Worm (Caenorhabditis elegans): ENCODE data around the gene lin-46.

The lin-46 gene

DNA sequence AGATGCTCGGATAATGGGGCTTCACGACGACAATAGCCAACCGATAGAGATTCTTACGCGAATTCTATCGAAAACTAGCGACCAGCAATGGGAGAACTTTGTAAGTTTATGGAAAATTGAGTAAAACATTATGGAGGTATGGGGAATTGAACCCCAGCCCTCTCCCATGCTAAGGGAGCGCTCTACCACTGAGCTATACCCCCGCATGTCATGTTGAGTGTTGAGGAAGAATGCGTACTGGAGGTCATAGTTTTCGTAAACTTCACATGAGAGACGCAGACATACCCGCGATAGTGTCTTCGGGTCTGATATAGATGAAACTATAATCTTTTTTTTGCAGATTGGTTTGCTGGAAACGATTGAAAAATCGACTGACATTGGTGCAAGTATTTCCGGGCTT lies 34.7 kb downstream of the lin-46 start (continued):
- TF ChIP-seq nhr-90 (tag; optimal IDR thresholded peaks at IDR 0.05), result peak; percentile 76
- peak; percentile 37 for TF ChIP-seq ceh-27 (GFP tag; optimal IDR thresholded peaks at IDR 0.05)
- peak; percentile 67 for TF ChIP-seq pbrm-1 (GFP tag; IDR thresholded peaks at IDR 0.05)
- TF ChIP-seq K11D2.4 (GFP tag; IDR thresholded peaks at IDR 0.05), result no peak
- TF ChIP-seq lag-1 (GFP tag; IDR thresholded peaks at IDR 0.05), result no peak
- TF ChIP-seq attf-5 (GFP tag; optimal IDR thresholded peaks at IDR 0.05), result no peak
- peak; percentile 76 for TF ChIP-seq F23B12.7 (tag; optimal IDR thresholded peaks at IDR 0.05; ENCODE audit: insufficient read depth)
- no peak for TF ChIP-seq cebp-1 (GFP tag; IDR thresholded peaks at IDR 0.05)
- TF ChIP-seq cebp-1 (tag; optimal IDR thresholded peaks at IDR 0.05), result peak; percentile 67
- no peak for TF ChIP-seq ztf-25 (GFP tag; IDR thresholded peaks at IDR 0.05)
- peak; percentile 90 for TF ChIP-seq rpc-1 (optimal IDR thresholded peaks at IDR 0.05)
- TF ChIP-seq rpc-1 (tag; optimal IDR thresholded peaks at IDR 0.05), result peak; percentile 77
- peak; percentile 78 for TF ChIP-seq hmg-1.2 (GFP tag; IDR thresholded peaks at IDR 0.05)
- peak; percentile 87 for TF ChIP-seq B0261.1 (tag; optimal IDR thresholded peaks at IDR 0.05)
- TF ChIP-seq unc-62 (GFP tag; optimal IDR thresholded peaks at IDR 0.05), result no peak
- TF ChIP-seq dpl-1 (GFP tag; optimal IDR thresholded peaks at IDR 0.05), result no peak
- peak; percentile 72; the same call in 1 of the 2 replicates for TF ChIP-seq dox-1 (GFP tag; IDR thresholded peaks at IDR 0.05)
- TF ChIP-seq rcor-1 (GFP tag; IDR thresholded peaks at IDR 0.05), result peak; percentile 71
- peak; percentile 84; the same call in 1 of the 2 replicates for TF ChIP-seq egl-44 (GFP tag; IDR thresholded peaks at IDR 0.05)
- TF ChIP-seq dpff-1 (tag; optimal IDR thresholded peaks at IDR 0.05), result no peak
- no peak for TF ChIP-seq B0019.2 (GFP tag; conservative IDR thresholded peaks at IDR 0.05)
- TF ChIP-seq mes-4 (tag; optimal IDR thresholded peaks at IDR 0.05), result peak; percentile 67
- peak; percentile 62 for TF ChIP-seq mxl-1 (tag; optimal IDR thresholded peaks at IDR 0.05)
- peak; percentile 74 to 86 for TF ChIP-seq rec-8 (tag; optimal IDR thresholded peaks at IDR 0.05)
- peak; percentile 63 for TF ChIP-seq hrde-1 (tag; optimal IDR thresholded peaks at IDR 0.05; ENCODE audit: borderline replicate concordance)
- TF ChIP-seq F33H1.4 (GFP tag; IDR thresholded peaks at IDR 0.05), result no peak
- TF ChIP-seq die-1 (tag; optimal IDR thresholded peaks at IDR 0.05), result peak; percentile 79
- TF ChIP-seq F52B5.7 (tag; optimal IDR thresholded peaks at IDR 0.05), result peak; percentile 22
- TF ChIP-seq ccch-3 (GFP tag; optimal IDR thresholded peaks at IDR 0.05), result no peak
- peak; percentile 39 for TF ChIP-seq him-1 (tag; optimal IDR thresholded peaks at IDR 0.05)
- TF ChIP-seq hmg-20 (GFP tag; IDR thresholded peaks at IDR 0.05), result no peak; the same call in 1 of the 2 replicates
- TF ChIP-seq gei-17 (GFP tag; optimal IDR thresholded peaks at IDR 0.05), result no peak
- peak; percentile 68 for TF ChIP-seq ceh-100 (GFP tag; IDR thresholded peaks at IDR 0.05)
- TF ChIP-seq madf-3 (GFP tag; IDR thresholded peaks at IDR 0.05), result no peak
- 0 out of 2 replicates have a peak, but pooled peaks have one; percentile 44 for TF ChIP-seq let-526 (GFP tag; IDR thresholded peaks at IDR 0.05)
- TF ChIP-seq fkh-3 (tag; optimal IDR thresholded peaks at IDR 0.05), result peak; percentile 71
- TF ChIP-seq F57A8.1 (GFP tag; optimal IDR thresholded peaks at IDR 0.05), result peak; percentile 38
- TF ChIP-seq ekl-4 (GFP tag; IDR thresholded peaks at IDR 0.05), result peak; percentile 58; the same call in 1 of the 2 replicates
- TF ChIP-seq cebp-2 (GFP tag; IDR thresholded peaks at IDR 0.05), result peak; percentile 83; the same call in 1 of the 2 replicates
- TF ChIP-seq akir-1 (GFP tag; optimal IDR thresholded peaks at IDR 0.05), result no peak
- peak; percentile 69 for TF ChIP-seq atf-7 (tag; optimal IDR thresholded peaks at IDR 0.05)
- 0 out of 2 replicates have a peak, but pooled peaks have one; percentile 28 for TF ChIP-seq ztf-6 (GFP tag; IDR thresholded peaks at IDR 0.05)
- peak; percentile 0 for TF ChIP-seq nhr-179 (tag; optimal IDR thresholded peaks at IDR 0.05)
- TF ChIP-seq ztf-3 (GFP tag; optimal IDR thresholded peaks at IDR 0.05), result peak; percentile 45
- TF ChIP-seq nhr-80 (tag; optimal IDR thresholded peaks at IDR 0.05), result peak; percentile 43
- TF ChIP-seq ztf-22 (GFP tag; optimal IDR thresholded peaks at IDR 0.05), result no peak
- TF ChIP-seq ZK185.1 (tag; optimal IDR thresholded peaks at IDR 0.05; ENCODE audit: poor library complexity, severe bottlenecking), result peak; percentile 80
- peak; percentile 76 for TF ChIP-seq lin-40 (tag; optimal IDR thresholded peaks at IDR 0.05)
- TF ChIP-seq nhr-120 (GFP tag; IDR thresholded peaks at IDR 0.05), result no peak
